Worm (Caenorhabditis elegans): ENCODE data around the gene Y57A10C.1.

The Y57A10C.1 gene

ce11 chrII:12410107-12410506 is 2.2 kb downstream of the Y57A10C.1 start, which contains the start of gene F57G9.3:
Gene F57G9.3 (minus strand): TSS chrII:12410207.
- TF ChIP-seq fos-1 (tag; optimal IDR thresholded peaks at IDR 0.05): no peak

ce11 chrII:12408717-12409116 is 3.6 kb downstream of the Y57A10C.1 start, which contains the start of gene sre-31:
Gene sre-31 (minus strand): TSS chrII:12408817.
- TF ChIP-seq unc-39 (tag; optimal IDR thresholded peaks at IDR 0.05): no peak
- TF ChIP-seq ztf-1 (GFP tag; conservative IDR thresholded peaks at IDR 0.05): no peak
- TF ChIP-seq nhr-6 (tag; optimal IDR thresholded peaks at IDR 0.05): no peak
- no peak for TF ChIP-seq lsy-2 (tag; optimal IDR thresholded peaks at IDR 0.05)
- TF ChIP-seq mab-5 (tag; optimal IDR thresholded peaks at IDR 0.05): no peak
- no peak for TF ChIP-seq sma-9 (GFP tag; optimal IDR thresholded peaks at IDR 0.05)
- TF ChIP-seq sma-9 (tag; optimal IDR thresholded peaks at IDR 0.05): no peak
- no peak for TF ChIP-seq blmp-1 (tag; optimal IDR thresholded peaks at IDR 0.05; ENCODE audit: insufficient read depth)
- no peak for TF ChIP-seq zag-1 (tag; optimal IDR thresholded peaks at IDR 0.05)
- TF ChIP-seq sem-4 (tag; optimal IDR thresholded peaks at IDR 0.05): no peak
- TF ChIP-seq nhr-12 (tag; optimal IDR thresholded peaks at IDR 0.05): no peak
- no peak for TF ChIP-seq nhr-237 (tag; optimal IDR thresholded peaks at IDR 0.05)
- no peak for TF ChIP-seq C34F6.9 (tag; optimal IDR thresholded peaks at IDR 0.05)
- TF ChIP-seq nhr-129 (tag; optimal IDR thresholded peaks at IDR 0.05): no peak
- no peak for TF ChIP-seq fos-1 (tag; optimal IDR thresholded peaks at IDR 0.05)
- no peak for TF ChIP-seq F13H6.1 (tag; optimal IDR thresholded peaks at IDR 0.05)
- no peak for TF ChIP-seq ztf-4 (tag; optimal IDR thresholded peaks at IDR 0.05)

- no peak for TF ChIP-seq gmeb-1 (tag; optimal IDR thresholded peaks at IDR 0.05)
These were observed 5.9 kb downstream of the Y57A10C.1 start, which contains the start of gene sre-30 for ce11 chrII:12406394-12406793. Gene sre-30 (minus strand): TSS chrII:12406494.

- no peak for TF ChIP-seq ztf-1 (GFP tag; conservative IDR thresholded peaks at IDR 0.05)
- no peak for TF ChIP-seq sma-3 (GFP tag; optimal IDR thresholded peaks at IDR 0.05)
- TF ChIP-seq lsy-2 (tag; optimal IDR thresholded peaks at IDR 0.05): no peak
- no peak for TF ChIP-seq unc-39 (tag; optimal IDR thresholded peaks at IDR 0.05)
- TF ChIP-seq ceh-82 (tag; optimal IDR thresholded peaks at IDR 0.05): no peak
- no peak for TF ChIP-seq elt-3 (tag; optimal IDR thresholded peaks at IDR 0.05)
- TF ChIP-seq nhr-23 (tag; optimal IDR thresholded peaks at IDR 0.05): no peak
- TF ChIP-seq gmeb-1 (tag; optimal IDR thresholded peaks at IDR 0.05): no peak
- TF ChIP-seq nhr-11 (tag; optimal IDR thresholded peaks at IDR 0.05): no peak
- TF ChIP-seq sma-9 (GFP tag; optimal IDR thresholded peaks at IDR 0.05): no peak
- TF ChIP-seq sma-9 (tag; optimal IDR thresholded peaks at IDR 0.05): no peak
- no peak for TF ChIP-seq nhr-6 (tag; optimal IDR thresholded peaks at IDR 0.05)
- TF ChIP-seq mbf-1 (tag; optimal IDR thresholded peaks at IDR 0.05): no peak
- no peak for TF ChIP-seq egl-27 (tag; optimal IDR thresholded peaks at IDR 0.05)
- TF ChIP-seq C34F6.9 (tag; optimal IDR thresholded peaks at IDR 0.05): no peak
These were observed 10.5 kb downstream of the Y57A10C.1 start, which contains the start of gene sre-29 for ce11 chrII:12401791-12402190. Gene sre-29 (minus strand): TSS chrII:12401891.

- no peak for TF ChIP-seq nhr-21 (tag; optimal IDR thresholded peaks at IDR 0.05)
- no peak for TF ChIP-seq ama-1 (optimal IDR thresholded peaks at IDR 0.05)
- no peak for TF ChIP-seq crh-2 (tag; optimal IDR thresholded peaks at IDR 0.05)
- TF ChIP-seq ZK546.5 (tag; optimal IDR thresholded peaks at IDR 0.05): no peak
- TF ChIP-seq sma-9 (GFP tag; optimal IDR thresholded peaks at IDR 0.05): no peak
- no peak for TF ChIP-seq sma-9 (tag; optimal IDR thresholded peaks at IDR 0.05)
- no peak for TF ChIP-seq dmd-4 (tag; optimal IDR thresholded peaks at IDR 0.05)
- no peak for TF ChIP-seq elt-1 (tag; optimal IDR thresholded peaks at IDR 0.05)
- no peak for TF ChIP-seq F13H6.1 (tag; optimal IDR thresholded peaks at IDR 0.05)
- no peak for TF ChIP-seq nhr-25 (tag; optimal IDR thresholded peaks at IDR 0.05)
- no peak for TF ChIP-seq lin-11 (tag; optimal IDR thresholded peaks at IDR 0.05)
- no peak for TF ChIP-seq lsy-2 (tag; optimal IDR thresholded peaks at IDR 0.05)
These were observed 14.7 kb downstream of the Y57A10C.1 start, which contains the start of gene F57G9.7 for ce11 chrII:12397656-12398055. Gene F57G9.7 (minus strand): TSS chrII:12397756.

ce11 chrII:12394138-12394537 is 18.2 kb downstream of the Y57A10C.1 start:
- TF ChIP-seq sem-4 (tag; optimal IDR thresholded peaks at IDR 0.05) (no peak), dmd-4 (tag; optimal IDR thresholded peaks at IDR 0.05) (no peak)

All from whole organism, L2 larva.